Fruit fly (Drosophila melanogaster): ENCODE data around the gene CG3288.

The CG3288 gene

dm6 chr3L:20787835-20788380, 48.1 kb upstream of the CG3288 start, which contains the start of gene CG11396 (continued):
- peak; percentile 40 for TF ChIP-seq trem (tag; optimal IDR thresholded peaks at IDR 0.05)
- peak; percentile 95 for TF ChIP-seq ato (GFP tag; IDR thresholded peaks at IDR 0.05; ENCODE audit: partially characterized antibody)
- TF ChIP-seq unc-4 (GFP tag; IDR thresholded peaks at IDR 0.05; ENCODE audit: partially characterized antibody): peak; percentile 96
- TF ChIP-seq CG3838 (GFP tag; optimal IDR thresholded peaks at IDR 0.05): no peak
- TF ChIP-seq CG1832 (GFP tag; optimal IDR thresholded peaks at IDR 0.05): no peak
- peak; percentile 5 for TF ChIP-seq CG9797 (GFP tag; optimal IDR thresholded peaks at IDR 0.05)
- no peak for TF ChIP-seq p53 (GFP tag; optimal IDR thresholded peaks at IDR 0.05)
- peak; percentile 80 for TF ChIP-seq Dref (GFP tag; IDR thresholded peaks at IDR 0.05)
- peak; percentile 90 for TF ChIP-seq vnd (GFP tag; IDR thresholded peaks at IDR 0.05; ENCODE audit: partially characterized antibody)
- TF ChIP-seq CG3847 (GFP tag; IDR thresholded peaks at IDR 0.05): peak; percentile 24; the same call in 1 of the 2 replicates
- TF ChIP-seq bbx (GFP tag; IDR thresholded peaks at IDR 0.05; ENCODE audit: partially characterized antibody): peak; percentile 97
- TF ChIP-seq Opbp (GFP tag; IDR thresholded peaks at IDR 0.05; ENCODE audit: partially characterized antibody): peak; percentile 95
- TF ChIP-seq Adf1 (GFP tag; IDR thresholded peaks at IDR 0.05): peak; percentile 40; the same call in 1 of the 2 replicates
- peak; percentile 52 for TF ChIP-seq sens (GFP tag)
- TF ChIP-seq CG7786 (GFP tag; optimal IDR thresholded peaks at IDR 0.05): no peak
- TF ChIP-seq CG1603 (tag; optimal IDR thresholded peaks at IDR 0.05): peak; percentile 46
- peak; percentile 91 for TF ChIP-seq mld (GFP tag; IDR thresholded peaks at IDR 0.05; ENCODE audit: partially characterized antibody)
- peak; percentile 95 for TF ChIP-seq Scr (GFP tag; IDR thresholded peaks at IDR 0.05; ENCODE audit: partially characterized antibody)
- peak; percentile 90 for TF ChIP-seq BEAF-32 (GFP tag; optimal IDR thresholded peaks at IDR 0.05)
- peak; percentile 13 for TF ChIP-seq Fer1 (GFP tag; optimal IDR thresholded peaks at IDR 0.05)
- peak; percentile 97 for TF ChIP-seq CG13287 (GFP tag; IDR thresholded peaks at IDR 0.05; ENCODE audit: partially characterized antibody)
- TF ChIP-seq CG31441 (GFP tag; IDR thresholded peaks at IDR 0.05): no peak
- TF ChIP-seq CG14710 (tag; optimal IDR thresholded peaks at IDR 0.05): peak; percentile 39
- TF ChIP-seq CG14441 (GFP tag; IDR thresholded peaks at IDR 0.05): no peak
- no peak for TF ChIP-seq TFAM (GFP tag; optimal IDR thresholded peaks at IDR 0.05)
- peak; percentile 20 for TF ChIP-seq Ets97D (GFP tag; optimal IDR thresholded peaks at IDR 0.05)
- peak; percentile 0 for TF ChIP-seq CG17829 (tag; optimal IDR thresholded peaks at IDR 0.05)
- peak; percentile 57 for TF ChIP-seq MBD-R2 (GFP tag; IDR thresholded peaks at IDR 0.05)
- TF ChIP-seq sna (GFP tag; IDR thresholded peaks at IDR 0.05; ENCODE audit: partially characterized antibody): peak; percentile 88
- no peak for TF ChIP-seq lola (GFP tag; optimal IDR thresholded peaks at IDR 0.05)
- TF ChIP-seq inv (GFP tag; IDR thresholded peaks at IDR 0.05; ENCODE audit: partially characterized antibody): peak; percentile 90
- TF ChIP-seq her (GFP tag; optimal IDR thresholded peaks at IDR 0.05): peak; percentile 5
- no peak for TF ChIP-seq CG6654 (GFP tag; optimal IDR thresholded peaks at IDR 0.05)
- peak; percentile 90 for TF ChIP-seq CG16813 (GFP tag; IDR thresholded peaks at IDR 0.05; ENCODE audit: partially characterized antibody)
- no peak for TF ChIP-seq CG31224 (GFP tag; IDR thresholded peaks at IDR 0.05)
- peak; percentile 94 for TF ChIP-seq Sry-δ (GFP tag; optimal IDR thresholded peaks at IDR 0.05)
- TF ChIP-seq bab2 (GFP tag; optimal IDR thresholded peaks at IDR 0.05): no peak
- TF ChIP-seq Doc3 (GFP tag; IDR thresholded peaks at IDR 0.05; ENCODE audit: partially characterized antibody): peak; percentile 90
- no peak for TF ChIP-seq tll (GFP tag; optimal IDR thresholded peaks at IDR 0.05)
- TF ChIP-seq hb (GFP tag; IDR thresholded peaks at IDR 0.05; ENCODE audit: partially characterized antibody): peak; percentile 86
- TF ChIP-seq crp (GFP tag; optimal IDR thresholded peaks at IDR 0.05): no peak
- peak; percentile 94 for TF ChIP-seq Dll (GFP tag; IDR thresholded peaks at IDR 0.05; ENCODE audit: partially characterized antibody)
- peak; percentile 98 for TF ChIP-seq E2f2 (GFP tag; IDR thresholded peaks at IDR 0.05)
- 0 out of 2 replicates have a peak, but pooled peaks have one; percentile 14 for TF ChIP-seq rib (GFP tag; IDR thresholded peaks at IDR 0.05)
- no peak for TF ChIP-seq ab (GFP tag; optimal IDR thresholded peaks at IDR 0.05)
- TF ChIP-seq gt (GFP tag; IDR thresholded peaks at IDR 0.05): no peak
- no peak for TF ChIP-seq dmrt99B (tag; optimal IDR thresholded peaks at IDR 0.05)
